Fruit fly (Drosophila melanogaster): ENCODE measurements around the gene CG33783.

Gene CG33783

dm6 chr3R:10048842-10049527 lies 17.6 kb upstream of the CG33783 start, which contains the start of gene ohgt (continued):
- no peak for TF ChIP-seq CG17186 (GFP tag; optimal IDR thresholded peaks at IDR 0.05)
- no peak for TF ChIP-seq CG9437 (GFP tag; optimal IDR thresholded peaks at IDR 0.05)
- TF ChIP-seq pum (GFP tag; optimal IDR thresholded peaks at IDR 0.05), result peak; percentile 13
- TF ChIP-seq CG11085 (GFP tag; IDR thresholded peaks at IDR 0.05), result no peak
- TF ChIP-seq CTCF (GFP tag; optimal IDR thresholded peaks at IDR 0.05), result peak; percentile 23
- no peak for TF ChIP-seq wor (GFP tag; IDR thresholded peaks at IDR 0.05)
- peak; percentile 32 for TF ChIP-seq Mad (GFP tag; optimal IDR thresholded peaks at IDR 0.05)
- TF ChIP-seq YL-1 (GFP tag; optimal IDR thresholded peaks at IDR 0.05), result peak; percentile 36
- TF ChIP-seq HLH54F (GFP tag; optimal IDR thresholded peaks at IDR 0.05), result no peak
- TF ChIP-seq CG8765 (GFP tag; IDR thresholded peaks at IDR 0.05), result no peak
- TF ChIP-seq crc (GFP tag; optimal IDR thresholded peaks at IDR 0.05), result no peak
- TF ChIP-seq CG11093 (GFP tag; IDR thresholded peaks at IDR 0.05), result no peak
- no peak for TF ChIP-seq CG9876 (GFP tag; optimal IDR thresholded peaks at IDR 0.05)
- TF ChIP-seq CG10654 (GFP tag; optimal IDR thresholded peaks at IDR 0.05), result no peak
- no peak for TF ChIP-seq corto (GFP tag; optimal IDR thresholded peaks at IDR 0.05)
- TF ChIP-seq CG1602 (GFP tag; optimal IDR thresholded peaks at IDR 0.05), result no peak
- no peak for TF ChIP-seq E2f1 (GFP tag; IDR thresholded peaks at IDR 0.05)
- no peak for TF ChIP-seq Awh (GFP tag; IDR thresholded peaks at IDR 0.05)
- TF ChIP-seq lmd (GFP tag; IDR thresholded peaks at IDR 0.05), result no peak
- TF ChIP-seq C15 (GFP tag; IDR thresholded peaks at IDR 0.05), result no peak
- TF ChIP-seq fd64A (GFP tag; optimal IDR thresholded peaks at IDR 0.05), result no peak
- TF ChIP-seq Dip3 (GFP tag; optimal IDR thresholded peaks at IDR 0.05), result no peak
- no peak for TF ChIP-seq ap (GFP tag; IDR thresholded peaks at IDR 0.05)
- TF ChIP-seq HLH3B (GFP tag; IDR thresholded peaks at IDR 0.05), result no peak
- TF ChIP-seq CG14014 (GFP tag; IDR thresholded peaks at IDR 0.05), result peak; percentile 42; the same call in 1 of the 2 replicates
- TF ChIP-seq CG10321 (GFP tag; IDR thresholded peaks at IDR 0.05), result no peak
- no peak for TF ChIP-seq tio (GFP tag; optimal IDR thresholded peaks at IDR 0.05)
- no peak for TF ChIP-seq Ssrp (tag; optimal IDR thresholded peaks at IDR 0.05)
- TF ChIP-seq CG34376 (GFP tag; optimal IDR thresholded peaks at IDR 0.05), result no peak
- TF ChIP-seq Dfd (GFP tag; optimal IDR thresholded peaks at IDR 0.05), result no peak
- no peak for TF ChIP-seq ATbp (GFP tag; optimal IDR thresholded peaks at IDR 0.05)
- no peak for TF ChIP-seq cad (GFP tag; optimal IDR thresholded peaks at IDR 0.05)
- TF ChIP-seq CG7987 (GFP tag; optimal IDR thresholded peaks at IDR 0.05), result no peak
- no peak for TF ChIP-seq CG18764 (GFP tag; optimal IDR thresholded peaks at IDR 0.05)
- TF ChIP-seq unc-4 (GFP tag; IDR thresholded peaks at IDR 0.05; ENCODE audit: partially characterized antibody), result peak; percentile 44; the same call in 1 of the 2 replicates
- TF ChIP-seq HmgZ (tag; optimal IDR thresholded peaks at IDR 0.05), result no peak
- no peak for TF ChIP-seq pb (GFP tag; optimal IDR thresholded peaks at IDR 0.05)
- TF ChIP-seq Elba2 (GFP tag; optimal IDR thresholded peaks at IDR 0.05), result no peak
- TF ChIP-seq CG2202 (tag; optimal IDR thresholded peaks at IDR 0.05), result no peak
- TF ChIP-seq CG9817 (tag; optimal IDR thresholded peaks at IDR 0.05), result no peak
- no peak for TF ChIP-seq CG15073 (GFP tag; optimal IDR thresholded peaks at IDR 0.05)
- TF ChIP-seq CG34422 (GFP tag; IDR thresholded peaks at IDR 0.05), result no peak
- peak; percentile 4 for TF ChIP-seq Xbp1 (GFP tag; optimal IDR thresholded peaks at IDR 0.05)
- peak; percentile 5 for TF ChIP-seq CHES-1-like (GFP tag; optimal IDR thresholded peaks at IDR 0.05)
- no peak for TF ChIP-seq CG12769 (tag; optimal IDR thresholded peaks at IDR 0.05)
- TF ChIP-seq CG15696 (tag; optimal IDR thresholded peaks at IDR 0.05), result peak; percentile 25
- TF ChIP-seq gcm2 (GFP tag; optimal IDR thresholded peaks at IDR 0.05), result no peak
- TF ChIP-seq CG11247 (GFP tag; IDR thresholded peaks at IDR 0.05), result no peak
- TF ChIP-seq CrebB (tag; optimal IDR thresholded peaks at IDR 0.05), result no peak
- no peak for TF ChIP-seq Taf1 (GFP tag; IDR thresholded peaks at IDR 0.05)
- TF ChIP-seq Sry-δ (GFP tag; optimal IDR thresholded peaks at IDR 0.05), result peak; percentile 78
- TF ChIP-seq CG15269 (tag; optimal IDR thresholded peaks at IDR 0.05), result peak; percentile 23
